Worm (Caenorhabditis elegans) whole organism, early embryonic: ENCODE results near the gene deg-1.

Source experiments
- B0310.2 ChIP-seq: sonication (generic microtip); optimal IDR thresholded peaks from 2 replicates; lab custom pipeline; 2016; ENCODE audit warnings: mild to moderate bottlenecking, missing genetic modification characterization, missing compliant biosample characterization
- F13C5.2 ChIP-seq: sonication (generic microtip); optimal IDR thresholded peaks from 2 replicates; lab custom pipeline; 2017; ENCODE audit warnings: mild to moderate bottlenecking, missing genetic modification characterization, inconsistent platforms, missing compliant biosample characterization
- aly-1 ChIP-seq: sonication (generic microtip); optimal IDR thresholded peaks from 2 replicates; lab custom pipeline; 2016; ENCODE audit warnings: missing genetic modification characterization, missing compliant biosample characterization
- ama-1 ChIP-seq: fragments of 150-350 bp; optimal IDR thresholded peaks from 2 replicates; lab custom pipeline; 2014
- ceh-13 ChIP-seq: fragments of 200-800 bp; sonication (Bioruptor generic); optimal IDR thresholded peaks from 2 replicates; lab custom pipeline; 2018; ENCODE audit warnings: mild to moderate bottlenecking, missing genetic modification characterization, missing compliant biosample characterization
- ceh-36 ChIP-seq: sonication (generic microtip); optimal IDR thresholded peaks from 2 replicates; lab custom pipeline; 2016; ENCODE audit warnings: missing genetic modification characterization, inconsistent platforms, missing compliant biosample characterization
- ets-7 ChIP-seq: sonication (generic microtip); optimal IDR thresholded peaks from 2 replicates; lab custom pipeline; 2016; ENCODE audit warnings: missing genotype, missing genetic modification characterization, missing compliant biosample characterization
- flt-1 ChIP-seq: fragments of 200-800 bp; sonication (Bioruptor generic); IDR thresholded peaks from 2 replicates; pipeline ENCODE4 v1.3.6; 2022; ENCODE audit warnings: missing genetic modification characterization, missing compliant biosample characterization
- hmbx-1 ChIP-seq: sonication (generic microtip); optimal IDR thresholded peaks from 2 replicates; lab custom pipeline; 2016; ENCODE audit warnings: mild to moderate bottlenecking, missing genetic modification characterization, missing compliant biosample characterization
- hmg-4 ChIP-seq: fragments of 200-800 bp; sonication (Bioruptor generic); optimal IDR thresholded peaks from 2 replicates; lab custom pipeline; 2018; ENCODE audit warnings: mild to moderate bottlenecking, missing genetic modification characterization, missing compliant biosample characterization
- hnd-1 ChIP-seq: sonication (generic microtip); optimal IDR thresholded peaks from 2 replicates; lab custom pipeline; 2016; ENCODE audit warnings: missing genetic modification characterization, missing compliant biosample characterization
- pes-1 ChIP-seq: fragments of 200-800 bp; sonication (Bioruptor generic); IDR thresholded peaks from 2 replicates; pipeline ENCODE4 v1.3.6; 2022; ENCODE audit warnings: missing genetic modification reagents, missing genetic modification characterization, missing compliant biosample characterization
- scrt-1 ChIP-seq: fragments of 200-800 bp; sonication (Bioruptor generic); IDR thresholded peaks from 2 replicates; pipeline ENCODE4 v1.3.6; 2022; ENCODE audit warnings: missing genetic modification characterization, missing compliant biosample characterization
- sea-1 ChIP-seq: fragments of 200-800 bp; sonication (Bioruptor generic); conservative IDR thresholded peaks from 2 replicates; pipeline ENCODE4 v1.3.6; 2022; ENCODE audit warnings: missing genetic modification characterization, missing compliant biosample characterization
- tbx-11 ChIP-seq: fragments of 200-800 bp; sonication (Bioruptor generic); IDR thresholded peaks from 2 replicates; pipeline ENCODE4 v1.3.6; 2022; ENCODE audit warnings: missing genetic modification characterization, missing compliant biosample characterization
- tbx-37 ChIP-seq: fragments of 200-800 bp; sonication (Bioruptor generic); conservative IDR thresholded peaks from 2 replicates; pipeline ENCODE4 v1.3.6; 2022; ENCODE audit warnings: missing genetic modification reagents, missing genetic modification characterization, missing compliant biosample characterization
- tra-4 ChIP-seq: sonication (generic microtip); optimal IDR thresholded peaks from 2 replicates; lab custom pipeline; 2017; ENCODE audit warnings: missing genetic modification characterization, missing compliant biosample characterization

Gene deg-1

DNA sequence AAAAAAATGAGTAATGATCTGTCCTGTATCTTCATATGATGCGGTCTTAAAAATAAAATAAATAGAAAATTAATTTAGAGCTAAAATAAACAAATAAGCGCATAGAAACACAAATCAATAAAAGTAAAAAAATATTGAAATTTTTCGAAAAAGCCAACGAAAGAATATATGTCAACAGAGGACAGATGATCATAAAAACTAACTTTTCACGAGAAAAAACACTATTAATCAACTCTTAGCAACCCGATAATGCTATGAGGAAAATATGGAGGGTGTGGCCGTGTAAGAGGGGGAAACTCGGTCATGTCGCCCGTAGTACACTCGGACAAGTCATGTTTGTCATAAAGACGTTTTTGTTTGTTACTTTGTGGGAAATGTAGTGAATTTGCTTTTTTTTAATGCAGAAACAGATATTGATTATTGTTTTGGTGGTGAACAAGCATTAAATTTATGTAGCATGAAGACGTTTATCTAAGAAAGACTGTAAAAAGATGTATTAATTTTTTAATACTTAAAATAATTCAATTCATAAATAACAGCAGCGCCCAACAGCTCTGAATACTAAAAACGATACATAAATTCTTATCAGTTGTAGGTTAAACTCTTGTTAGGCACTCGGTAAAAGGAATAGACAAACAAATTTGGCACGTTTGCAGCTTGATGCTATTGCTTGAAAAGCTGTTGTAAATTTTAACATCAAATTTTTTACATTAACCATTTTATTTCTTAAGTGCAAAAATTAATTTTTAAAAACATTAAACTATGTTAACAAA is 45.6 kb downstream of the deg-1 start, which contains the start of gene adm-4:
Gene adm-4 (minus strand): TSS at position 51 of the 773 bp plus-strand sequence.
- peak; percentile 69 for TF ChIP-seq tbx-37 (GFP tag; lab: Robert Waterston, UW)
- TF ChIP-seq tbx-11 = no peak

DNA sequence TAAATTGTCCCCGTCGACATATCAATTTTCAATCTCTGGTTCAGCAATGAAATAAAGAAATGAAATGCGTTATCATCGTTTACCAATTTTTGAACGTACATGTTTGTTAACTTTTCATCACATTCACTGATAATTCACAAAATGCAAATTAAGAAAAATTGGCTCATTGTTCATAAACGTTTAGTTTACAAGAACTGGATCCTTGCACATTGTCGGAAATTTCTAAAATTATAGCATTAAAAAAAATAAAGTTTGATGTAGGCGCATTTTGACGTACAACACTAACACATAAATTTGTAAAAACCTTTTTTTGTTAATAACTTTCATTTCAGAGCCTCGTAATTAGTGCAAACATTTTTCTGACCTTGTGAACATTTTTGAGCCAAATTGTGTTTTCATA is 46.8 kb downstream of the deg-1 start, which contains the start of gene gpx-7:
Gene gpx-7 (minus strand): TSS at position 101 of the 400 bp plus-strand sequence.
- TF ChIP-seq ama-1 (lab: Kevin White, UChicago) (no peak), ceh-36 (no peak), pes-1 (no peak), hmg-4 (GFP tag; lab: Kevin White, UChicago) (no peak), tbx-11 (no peak), flt-1 (GFP tag; lab: Robert Waterston, UW) (no peak), hnd-1 (no peak), tra-4 (tag; lab: Kevin White, UChicago) (no peak), B0310.2 (no peak), aly-1 (no peak), tbx-37 (GFP tag; lab: Robert Waterston, UW) (no peak), hmbx-1 (tag; lab: Kevin White, UChicago) (no peak), sea-1 (GFP tag; lab: Robert Waterston, UW) (no peak), ets-7 (tag; lab: Kevin White, UChicago) (no peak)

DNA sequence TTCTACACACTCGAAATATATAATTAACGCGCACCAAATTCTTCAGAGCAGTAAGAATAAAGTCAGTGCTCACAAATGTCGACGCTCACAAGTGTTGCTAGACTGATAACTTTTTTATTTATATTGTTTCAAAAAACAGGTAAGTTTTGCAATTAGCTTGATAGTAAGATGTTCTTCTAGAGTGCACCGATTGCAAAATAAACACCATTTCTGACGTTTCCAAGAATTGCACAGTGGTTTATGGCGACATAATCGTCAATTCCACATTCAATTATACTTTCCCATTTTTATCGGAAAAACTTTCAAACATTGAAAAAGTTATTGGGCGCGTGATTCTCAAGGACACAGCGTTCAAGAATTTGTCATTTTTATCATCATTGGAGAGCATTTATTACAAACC is 47.5 kb downstream of the deg-1 start:
- TF ChIP-seq hmbx-1 (tag; lab: Kevin White, UChicago) (no peak), scrt-1 (GFP tag; lab: Robert Waterston, UW) (no peak), sea-1 (GFP tag; lab: Robert Waterston, UW) (no peak), tra-4 (tag; lab: Kevin White, UChicago) (no peak), B0310.2 (no peak), tbx-37 (GFP tag; lab: Robert Waterston, UW) (no peak), hnd-1 (no peak)

ce11 chrX:7808388-7808787 is 55.5 kb downstream of the deg-1 start:
- TF ChIP-seq ama-1 (lab: Kevin White, UChicago) (no peak), hmg-4 (GFP tag; lab: Kevin White, UChicago) (no peak), B0310.2 (no peak), tbx-11 (no peak), hnd-1 (no peak), hmbx-1 (tag; lab: Kevin White, UChicago) (no peak), pes-1 (no peak), ets-7 (tag; lab: Kevin White, UChicago) (no peak), tbx-37 (GFP tag; lab: Robert Waterston, UW) (no peak), sea-1 (GFP tag; lab: Robert Waterston, UW) (no peak)

ce11 chrX:7809352-7810196 is 56.7 kb downstream of the deg-1 start:
- TF ChIP-seq hmbx-1 (tag; lab: Kevin White, UChicago) (no peak), F13C5.2 (tag; lab: Kevin White, UChicago) (peak; percentile 70), sea-1 (GFP tag; lab: Robert Waterston, UW) (0 out of 2 replicates have a peak, but pooled peaks have one; percentile 28)

- no peak for TF ChIP-seq ama-1 (lab: Kevin White, UChicago)
- TF ChIP-seq hmg-4 (GFP tag; lab: Kevin White, UChicago) = no peak
- TF ChIP-seq ceh-13 (GFP tag; lab: Kevin White, UChicago) = no peak
- TF ChIP-seq sea-1 (GFP tag; lab: Robert Waterston, UW) = no peak
Measured at ce11 chrX:7810991-7811390, 58.1 kb downstream of the deg-1 start.

DNA sequence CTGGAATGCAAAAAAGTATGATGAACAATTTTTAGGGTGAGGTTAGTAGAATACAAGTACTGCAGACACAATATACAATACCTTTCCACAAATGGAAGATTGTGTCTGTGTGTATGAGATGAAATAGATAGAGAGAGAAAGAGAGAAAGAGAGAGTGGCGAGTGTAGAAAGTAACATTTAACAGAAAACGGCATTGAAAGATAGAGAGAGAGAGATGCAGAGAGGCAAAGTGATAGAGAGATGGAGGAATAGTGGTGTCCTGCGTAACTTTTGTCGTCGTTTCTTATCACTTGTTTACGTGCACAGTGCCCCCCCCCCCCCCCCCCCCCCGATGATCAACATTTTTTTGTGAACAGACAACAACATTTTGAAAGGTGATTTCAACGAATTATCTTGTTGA is 61.9 kb downstream of the deg-1 start:
- no peak for TF ChIP-seq sea-1 (GFP tag; lab: Robert Waterston, UW)
- TF ChIP-seq flt-1 (GFP tag; lab: Robert Waterston, UW) = no peak
- TF ChIP-seq ets-7 (tag; lab: Kevin White, UChicago) = no peak
- no peak for TF ChIP-seq ceh-13 (GFP tag; lab: Kevin White, UChicago)
- no peak for TF ChIP-seq ceh-36
- TF ChIP-seq aly-1 = no peak
- TF ChIP-seq F13C5.2 (tag; lab: Kevin White, UChicago) = no peak

- no peak for TF ChIP-seq scrt-1 (GFP tag; lab: Robert Waterston, UW)
- TF ChIP-seq ceh-13 (GFP tag; lab: Kevin White, UChicago) = no peak
- no peak for TF ChIP-seq F13C5.2 (tag; lab: Kevin White, UChicago)
- TF ChIP-seq ceh-36 = no peak
- no peak for TF ChIP-seq tbx-37 (GFP tag; lab: Robert Waterston, UW)
Measured at ce11 chrX:7815230-7815629, 62.4 kb downstream of the deg-1 start.
